Worm (Caenorhabditis elegans) whole organism, young adult: ENCODE measurements around the gene mth-2.

Source experiments
- F52B5.7 ChIP-seq: sonication (generic microtip); optimal IDR thresholded peaks from 2 replicates; lab custom pipeline; 2016; ENCODE audit warnings: mild to moderate bottlenecking, missing genetic modification characterization, missing compliant biosample characterization
- T07F8.4 ChIP-seq: sonication (generic microtip); optimal IDR thresholded peaks from 2 replicates; lab custom pipeline; 2016; ENCODE audit warnings: mild to moderate bottlenecking, missing genetic modification characterization, moderate library complexity, missing compliant biosample characterization
- Y53F4B.3 ChIP-seq: fragments of 200-800 bp; sonication (Bioruptor generic); IDR thresholded peaks from 2 replicates; pipeline ENCODE4 v1.3.6; 2022; ENCODE audit warnings: missing genetic modification reagents, missing genetic modification characterization, missing compliant biosample characterization
- madf-3 ChIP-seq: fragments of 200-800 bp; sonication (Bioruptor generic); IDR thresholded peaks from 2 replicates; pipeline ENCODE4 v1.3.6; 2022; ENCODE audit warnings: missing genetic modification reagents, missing genetic modification characterization, missing compliant biosample characterization
- madf-8 ChIP-seq: fragments of 200-800 bp; sonication (Bioruptor generic); conservative IDR thresholded peaks from 2 replicates; pipeline ENCODE4 v1.3.6; 2022; ENCODE audit warnings: missing genetic modification reagents, missing genetic modification characterization, missing compliant biosample characterization
- mcd-1 ChIP-seq: fragments of 200-800 bp; sonication (Bioruptor generic); IDR thresholded peaks from 2 replicates; pipeline ENCODE4 v1.3.6; 2022; ENCODE audit warnings: missing genetic modification reagents, missing genetic modification characterization, missing compliant biosample characterization
- rec-8 ChIP-seq, 2 experiments: sonication (generic microtip); optimal IDR thresholded peaks; 2 replicates each; lab custom pipeline; 2016; ENCODE audit warnings: mild to moderate bottlenecking in 2 of 2, missing genetic modification characterization in 2 of 2, missing genetic modification reagents in 2 of 2, missing genotype in 2 of 2, missing biosample characterization in 1 of 2, missing compliant biosample characterization in 1 of 2, moderate library complexity in 1 of 2
- repo-1 ChIP-seq: sonication (generic microtip); optimal IDR thresholded peaks from 2 replicates; lab custom pipeline; 2017; ENCODE audit warnings: mild to moderate bottlenecking, missing genetic modification characterization, missing compliant biosample characterization
- sea-2 ChIP-seq: fragments of 200-800 bp; sonication (Bioruptor generic); IDR thresholded peaks from 2 replicates; pipeline ENCODE4 v1.3.6; 2022; ENCODE audit warnings: missing genetic modification characterization, missing compliant biosample characterization
- somi-1 ChIP-seq: fragments of 200-800 bp; sonication (Bioruptor generic); optimal IDR thresholded peaks from 2 replicates; lab custom pipeline; 2018; ENCODE audit warnings: mild to moderate bottlenecking, missing genetic modification characterization, missing compliant biosample characterization
- tlf-1 ChIP-seq: fragments of 200-800 bp; sonication (Bioruptor generic); optimal IDR thresholded peaks from 2 replicates; lab custom pipeline; 2018; ENCODE audit warnings: mild to moderate bottlenecking, missing genetic modification characterization, missing compliant biosample characterization
- ztf-25 ChIP-seq: fragments of 200-800 bp; sonication (Bioruptor generic); IDR thresholded peaks from 2 replicates; pipeline ENCODE4 v1.3.6; 2022; ENCODE audit warnings: missing genetic modification reagents, missing genetic modification characterization, missing compliant biosample characterization

mth-2 gene

DNA sequence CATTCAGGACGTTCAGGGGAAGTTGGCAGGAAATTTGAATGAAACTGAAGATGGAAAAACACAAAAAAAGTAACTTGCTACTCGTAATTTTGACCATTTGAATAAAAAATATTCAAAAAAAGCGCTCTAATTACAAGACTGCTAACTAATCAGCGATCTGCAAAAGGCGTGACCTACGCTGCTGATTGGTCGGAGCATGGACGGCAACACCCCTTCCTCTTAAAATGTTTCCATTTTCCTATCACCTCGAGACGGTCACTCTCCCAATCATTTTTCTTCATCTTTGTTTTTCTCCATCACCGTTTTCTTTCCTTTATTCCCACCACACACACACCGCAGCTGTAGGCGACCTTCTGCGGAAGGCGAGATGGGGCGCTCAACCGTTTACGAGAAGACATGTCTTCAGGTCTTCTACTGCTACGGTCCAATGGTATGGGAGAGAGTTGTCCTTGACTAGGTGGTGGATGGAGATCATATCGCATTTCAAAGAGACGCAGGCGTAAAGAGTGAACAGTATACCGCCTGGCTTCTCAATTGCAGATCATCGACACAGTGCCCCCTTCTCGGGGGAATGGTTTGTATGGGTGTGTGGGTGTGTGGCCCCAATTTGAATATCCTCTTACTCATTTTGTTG lies 42.5 kb downstream of the mth-2 start:
- TF ChIP-seq rec-8 (tag; optimal IDR thresholded peaks at IDR 0.05; lab: Kevin White, UChicago) (no peak), tlf-1 (no peak), somi-1 (no peak), ztf-25 (GFP tag; lab: Robert Waterston, UW) (no peak)

ce11 chrII:4150211-4150610 lies 43.9 kb downstream of the mth-2 start:
- TF ChIP-seq sea-2 (GFP tag; lab: Robert Waterston, UW) = no peak
- TF ChIP-seq Y53F4B.3 (GFP tag; lab: Robert Waterston, UW) = no peak
- TF ChIP-seq repo-1 (tag; lab: Kevin White, UChicago) = no peak

ce11 chrII:4146039-4146438 lies 48.1 kb downstream of the mth-2 start, which contains the start of gene F56D3.1:
Gene F56D3.1 (plus strand): TSS chrII:4146339.
- TF ChIP-seq F52B5.7 (no peak), mcd-1 (GFP tag; lab: Robert Waterston, UW) (no peak), T07F8.4 (tag; lab: Kevin White, UChicago) (no peak), madf-3 (GFP tag; lab: Robert Waterston, UW) (no peak), Y53F4B.3 (GFP tag; lab: Robert Waterston, UW) (no peak), madf-8 (GFP tag; lab: Robert Waterston, UW) (no peak)
